Fruit fly (Drosophila melanogaster): ENCODE results near the gene Dph2.

The Dph2 gene

dm6 chr3R:14886011-14886534 lies 7.7 kb downstream of the Dph2 start, which contains the start of the genes Rrp6, CG33331 and CG33332 (continued):
- TF ChIP-seq C15 (GFP tag; IDR thresholded peaks at IDR 0.05) (0 out of 3 replicates have a peak, but pooled peaks have one; percentile 6), NC2β (GFP tag; optimal IDR thresholded peaks at IDR 0.05) (peak; percentile 57), MTF-1 (GFP tag; optimal IDR thresholded peaks at IDR 0.05; ENCODE audit: borderline replicate concordance) (no peak), CG5245 (GFP tag; optimal IDR thresholded peaks at IDR 0.05) (peak; percentile 38), Sox102F (GFP tag; optimal IDR thresholded peaks at IDR 0.05) (no peak), CG17359 (tag; optimal IDR thresholded peaks at IDR 0.05) (peak; percentile 68), nau (GFP tag; optimal IDR thresholded peaks at IDR 0.05) (no peak), Usf (GFP tag; optimal IDR thresholded peaks at IDR 0.05) (peak; percentile 12), pan (optimal IDR thresholded peaks at IDR 0.05) (no peak), pan (GFP tag; optimal IDR thresholded peaks at IDR 0.05 in 1 of 2, IDR thresholded peaks at IDR 0.05 in 1 of 2) (peak in 1 of 2 experiments; percentile 56), Adf1 (GFP tag; IDR thresholded peaks at IDR 0.05) (peak; percentile 41), CG7928 (GFP tag; optimal IDR thresholded peaks at IDR 0.05) (peak; percentile 83), abd-A (tag; optimal IDR thresholded peaks at IDR 0.05) (no peak), CG1647 (GFP tag; optimal IDR thresholded peaks at IDR 0.05) (peak; percentile 26), HmgD (GFP tag; optimal IDR thresholded peaks at IDR 0.05) (no peak), CG11696 (GFP tag; IDR thresholded peaks at IDR 0.05) (no peak), CG6683 (GFP tag; optimal IDR thresholded peaks at IDR 0.05) (peak; percentile 46), br (optimal IDR thresholded peaks at IDR 0.05) (no peak), GATAe (GFP tag; conservative IDR thresholded peaks at IDR 0.05) (no peak), cad (GFP tag; optimal IDR thresholded peaks at IDR 0.05) (no peak), gt (GFP tag; IDR thresholded peaks at IDR 0.05) (no peak), slou (GFP tag; optimal IDR thresholded peaks at IDR 0.05) (peak; percentile 60), crol (GFP tag; IDR thresholded peaks at IDR 0.05) (no peak), CG4707 (GFP tag; optimal IDR thresholded peaks at IDR 0.05) (no peak), CG12744 (GFP tag; optimal IDR thresholded peaks at IDR 0.05) (no peak), ato (GFP tag; IDR thresholded peaks at IDR 0.05; ENCODE audit: partially characterized antibody) (peak; percentile 8; the same call in 1 of the 2 replicates), esg (GFP tag; conservative IDR thresholded peaks at IDR 0.05) (peak; percentile 51), gcm2 (GFP tag; optimal IDR thresholded peaks at IDR 0.05) (no peak), az2 (GFP tag; optimal IDR thresholded peaks at IDR 0.05) (peak; percentile 60), Oli (tag; optimal IDR thresholded peaks at IDR 0.05) (peak; percentile 45), tna (GFP tag; IDR thresholded peaks at IDR 0.05; ENCODE audit: partially characterized antibody) (no peak), h (optimal IDR thresholded peaks at IDR 0.05) (no peak), Nf-YA (GFP tag; IDR thresholded peaks at IDR 0.05) (no peak), CG9876 (GFP tag; optimal IDR thresholded peaks at IDR 0.05) (peak; percentile 33), cas (GFP tag; IDR thresholded peaks at IDR 0.05) (no peak), CG33213 (GFP tag; optimal IDR thresholded peaks at IDR 0.05) (peak; percentile 49), CG10209 (GFP tag; optimal IDR thresholded peaks at IDR 0.05) (peak; percentile 76), kni (GFP tag; optimal IDR thresholded peaks at IDR 0.05) (no peak), Xbp1 (GFP tag; optimal IDR thresholded peaks at IDR 0.05) (peak; percentile 78), nerfin-2 (GFP tag; IDR thresholded peaks at IDR 0.05; ENCODE audit: partially characterized antibody) (no peak; the same call in 1 of the 2 replicates), cwo (GFP tag; optimal IDR thresholded peaks at IDR 0.05) (peak; percentile 59), D (optimal IDR thresholded peaks at IDR 0.05) (no peak), D (GFP tag; optimal IDR thresholded peaks at IDR 0.05) (no peak), kay (GFP tag; optimal IDR thresholded peaks at IDR 0.05) (no peak), HmgZ (tag; optimal IDR thresholded peaks at IDR 0.05) (peak; percentile 45), da (GFP tag; optimal IDR thresholded peaks at IDR 0.05) (no peak), CG34376 (GFP tag; optimal IDR thresholded peaks at IDR 0.05) (peak; percentile 59), Ravus (GFP tag; IDR thresholded peaks at IDR 0.05) (no peak), jing (GFP tag; optimal IDR thresholded peaks at IDR 0.05) (no peak), dm (GFP tag; optimal IDR thresholded peaks at IDR 0.05) (peak; percentile 84), CTCF (GFP tag; optimal IDR thresholded peaks at IDR 0.05) (peak; percentile 57), Ets65A (GFP tag) (peak; percentile 97), CG7963 (GFP tag; IDR thresholded peaks at IDR 0.05; ENCODE audit: partially characterized antibody) (no peak)

Measured in whole organism, embryonic.